Worm (Caenorhabditis elegans): ENCODE results near the gene flp-13.

flp-13 gene

ce11 chrIV:7734173-7734572 lies 36.0 kb upstream of the flp-13 start:
- TF ChIP-seq athp-1 (tag; optimal IDR thresholded peaks at IDR 0.05) (no peak), bed-2 (GFP tag; IDR thresholded peaks at IDR 0.05) (no peak), T07F8.4 (tag; optimal IDR thresholded peaks at IDR 0.05) (no peak), ztf-28 (GFP tag; IDR thresholded peaks at IDR 0.05) (no peak), C06A6.2 (GFP tag; conservative IDR thresholded peaks at IDR 0.05) (no peak), hmg-20 (GFP tag; IDR thresholded peaks at IDR 0.05) (no peak), F39B2.1 (GFP tag; IDR thresholded peaks at IDR 0.05) (no peak), aptf-2 (GFP tag; conservative IDR thresholded peaks at IDR 0.05) (no peak), somi-1 (GFP tag; optimal IDR thresholded peaks at IDR 0.05) (no peak), xnd-1 (tag; optimal IDR thresholded peaks at IDR 0.05) (no peak), hlh-12 (tag; optimal IDR thresholded peaks at IDR 0.05) (no peak), attf-6 (GFP tag; IDR thresholded peaks at IDR 0.05) (no peak)

- no peak for TF ChIP-seq mes-4 (tag; optimal IDR thresholded peaks at IDR 0.05)
Measured at ce11 chrIV:7731960-7732359, 33.7 kb upstream of the flp-13 start, which contains the start of the genes C50F7.9 and C50F7.3. TSS of gene C50F7.9 (minus strand) at chrIV:7732060. TSS of gene C50F7.3 (plus strand) at chrIV:7732329.

ce11 chrIV:7728402-7728963 lies 30.3 kb upstream of the flp-13 start, which contains the start of gene sucg-1:
TSS of gene sucg-1 (plus strand) at chrIV:7728913.
- TF ChIP-seq ztf-25 (GFP tag; IDR thresholded peaks at IDR 0.05) (no peak), athp-1 (tag; optimal IDR thresholded peaks at IDR 0.05) (no peak), sptf-2 (GFP tag; optimal IDR thresholded peaks at IDR 0.05) (no peak), zfh-2 (GFP tag; conservative IDR thresholded peaks at IDR 0.05) (no peak), dpl-1 (GFP tag; optimal IDR thresholded peaks at IDR 0.05) (no peak), attf-3 (GFP tag; conservative IDR thresholded peaks at IDR 0.05) (peak; percentile 79), hsf-1 (GFP tag; IDR thresholded peaks at IDR 0.05) (no peak), snpc-1.1 (tag; optimal IDR thresholded peaks at IDR 0.05; ENCODE audit: insufficient read depth) (no peak), hlh-26 (GFP tag; conservative IDR thresholded peaks at IDR 0.05) (no peak), cebp-1 (GFP tag; IDR thresholded peaks at IDR 0.05) (peak; percentile 84), cebp-1 (tag; optimal IDR thresholded peaks at IDR 0.05) (peak; percentile 91), ccch-3 (GFP tag; optimal IDR thresholded peaks at IDR 0.05) (no peak), Y67H2A.10 (GFP tag; conservative IDR thresholded peaks at IDR 0.05) (no peak), lin-35 (GFP tag; optimal IDR thresholded peaks at IDR 0.05) (no peak), egrh-3 (GFP tag; IDR thresholded peaks at IDR 0.05) (no peak), hmg-1.2 (GFP tag; IDR thresholded peaks at IDR 0.05) (peak; percentile 37; the same call in 1 of the 2 replicates), unc-130 (GFP tag; optimal IDR thresholded peaks at IDR 0.05) (no peak)

- TF ChIP-seq gei-17 (GFP tag; optimal IDR thresholded peaks at IDR 0.05) (no peak), B0019.2 (GFP tag; conservative IDR thresholded peaks at IDR 0.05) (no peak), zfh-2 (GFP tag; conservative IDR thresholded peaks at IDR 0.05) (peak; percentile 88), lin-26 (GFP tag; IDR thresholded peaks at IDR 0.05) (no peak), egrh-3 (GFP tag; IDR thresholded peaks at IDR 0.05) (peak; percentile 86; the same call in 1 of the 2 replicates), attf-5 (GFP tag; optimal IDR thresholded peaks at IDR 0.05) (no peak), snpc-1.1 (tag; optimal IDR thresholded peaks at IDR 0.05; ENCODE audit: insufficient read depth) (no peak)
Measured at ce11 chrIV:7727258-7727657, 29.0 kb upstream of the flp-13 start.
